Worm (Caenorhabditis elegans): ENCODE data around the gene C53B4.2.
A peak's percentile ranks its signal among the peaks of the same experiment; 100 is the strongest.

Gene C53B4.2

ce11 chrIV:8933575-8933974 lies 32.4 kb upstream of the C53B4.2 start, which contains the start of gene D1046.4:
Gene D1046.4 (plus strand): TSS chrIV:8933875.
- TF ChIP-seq somi-1 (GFP tag; optimal IDR thresholded peaks at IDR 0.05) (no peak), F52B5.7 (tag; optimal IDR thresholded peaks at IDR 0.05) (no peak), D2030.7 (GFP tag; IDR thresholded peaks at IDR 0.05) (no peak), nhr-90 (tag; optimal IDR thresholded peaks at IDR 0.05) (no peak), mcd-1 (GFP tag; IDR thresholded peaks at IDR 0.05) (no peak), mes-4 (tag; optimal IDR thresholded peaks at IDR 0.05) (no peak), dpff-1 (tag; optimal IDR thresholded peaks at IDR 0.05) (no peak), Y53F4B.3 (GFP tag; IDR thresholded peaks at IDR 0.05) (no peak), ztf-26 (tag; optimal IDR thresholded peaks at IDR 0.05) (no peak), ztf-25 (GFP tag; IDR thresholded peaks at IDR 0.05) (no peak), C17E4.6 (GFP tag; IDR thresholded peaks at IDR 0.05) (no peak)

- TF ChIP-seq F57A8.1 (GFP tag; optimal IDR thresholded peaks at IDR 0.05) (no peak), B0035.1 (tag; optimal IDR thresholded peaks at IDR 0.05) (no peak), madf-10 (tag; optimal IDR thresholded peaks at IDR 0.05) (no peak)
Measured at ce11 chrIV:8943430-8943829, 22.6 kb upstream of the C53B4.2 start.

ce11 chrIV:8947146-8947545 lies 18.8 kb upstream of the C53B4.2 start:
- TF ChIP-seq K12H6.12 (tag; optimal IDR thresholded peaks at IDR 0.05) (peak; percentile 33), madf-8 (GFP tag; conservative IDR thresholded peaks at IDR 0.05) (no peak), lin-35 (GFP tag; optimal IDR thresholded peaks at IDR 0.05) (peak in 1 of 3 experiments; percentile 17), somi-1 (GFP tag; optimal IDR thresholded peaks at IDR 0.05) (peak; percentile 13)

- peak; percentile 42; the same call in 1 of the 2 replicates for TF ChIP-seq ekl-4 (GFP tag; IDR thresholded peaks at IDR 0.05)
- peak; percentile 68 for TF ChIP-seq K11D2.4 (GFP tag; IDR thresholded peaks at IDR 0.05)
- peak; percentile 56 for TF ChIP-seq hmg-1.2 (GFP tag; IDR thresholded peaks at IDR 0.05)
- TF ChIP-seq atf-7 (tag; optimal IDR thresholded peaks at IDR 0.05) = no peak
- TF ChIP-seq cebp-1 (GFP tag; IDR thresholded peaks at IDR 0.05) = 0 out of 2 replicates have a peak, but pooled peaks have one; percentile 29
- peak; percentile 82 for TF ChIP-seq cebp-1 (tag; optimal IDR thresholded peaks at IDR 0.05)
- peak; percentile 86 for TF ChIP-seq ztf-26 (tag; optimal IDR thresholded peaks at IDR 0.05)
- no peak for TF ChIP-seq hmg-20 (GFP tag; IDR thresholded peaks at IDR 0.05)
- TF ChIP-seq dpff-1 (tag; optimal IDR thresholded peaks at IDR 0.05) = no peak
- TF ChIP-seq nhr-80 (tag; optimal IDR thresholded peaks at IDR 0.05) = peak; percentile 66
- peak; percentile 94 for TF ChIP-seq lin-40 (tag; optimal IDR thresholded peaks at IDR 0.05)
- peak; percentile 69 for TF ChIP-seq F22D6.2 (tag; optimal IDR thresholded peaks at IDR 0.05)
- peak; percentile 43 for TF ChIP-seq ztf-22 (GFP tag; optimal IDR thresholded peaks at IDR 0.05)
- TF ChIP-seq cebp-2 (GFP tag; IDR thresholded peaks at IDR 0.05) = no peak
- TF ChIP-seq die-1 (tag; optimal IDR thresholded peaks at IDR 0.05) = peak; percentile 19
- TF ChIP-seq F39B2.1 (GFP tag; IDR thresholded peaks at IDR 0.05) = no peak
- TF ChIP-seq egl-18 (GFP tag; IDR thresholded peaks at IDR 0.05) = no peak
- 0 out of 2 replicates have a peak, but pooled peaks have one; percentile 65 for TF ChIP-seq Y53G8AR.9 (GFP tag; conservative IDR thresholded peaks at IDR 0.05)
- TF ChIP-seq C06A6.2 (GFP tag; conservative IDR thresholded peaks at IDR 0.05) = peak; percentile 67
- TF ChIP-seq gei-17 (GFP tag; optimal IDR thresholded peaks at IDR 0.05) = peak; percentile 50
- TF ChIP-seq chd-7 (tag; optimal IDR thresholded peaks at IDR 0.05) = peak; percentile 78
- TF ChIP-seq tlf-1 (GFP tag; optimal IDR thresholded peaks at IDR 0.05) = peak; percentile 32
- no peak; the same call in 1 of the 2 replicates for TF ChIP-seq lir-1 (GFP tag; conservative IDR thresholded peaks at IDR 0.05)
- TF ChIP-seq xnd-1 (tag; optimal IDR thresholded peaks at IDR 0.05) = no peak
- TF ChIP-seq let-607 (tag; optimal IDR thresholded peaks at IDR 0.05) = peak in 1 of 2 experiments; percentile 68
- TF ChIP-seq tbx-9 (tag; optimal IDR thresholded peaks at IDR 0.05; ENCODE audit: borderline replicate concordance) = no peak
- no peak for TF ChIP-seq F57A8.1 (GFP tag; optimal IDR thresholded peaks at IDR 0.05)
- TF ChIP-seq ceh-27 (GFP tag; optimal IDR thresholded peaks at IDR 0.05) = peak; percentile 70
Measured at ce11 chrIV:8949078-8950039, 16.6 kb upstream of the C53B4.2 start.

Data from whole organism, young adult.